Fruit fly (Drosophila melanogaster) whole organism, pupa: ENCODE results near the gene Rubicon.

Experiments
- CG10348 ChIP-seq: fragments of 200-800 bp; sonication (Bioruptor generic); IDR thresholded peaks from 2 replicates; pipeline ENCODE4 v1.3.6; 2022; ENCODE audit warnings: missing biosample characterization, missing genetic modification characterization
- CG15710 ChIP-seq: fragments of 200-800 bp; sonication (Bioruptor generic); optimal IDR thresholded peaks from 2 replicates; lab custom pipeline; 2018; ENCODE audit warnings: missing biosample characterization, mild to moderate bottlenecking, missing genetic modification characterization, moderate library complexity
- CG17806 ChIP-seq: fragments of 200-800 bp; sonication (Bioruptor generic); optimal IDR thresholded peaks from 2 replicates; lab custom pipeline; 2018; ENCODE audit warnings: missing biosample characterization, mild to moderate bottlenecking, missing genetic modification characterization, moderate library complexity
- CG8159 ChIP-seq: fragments of 200-800 bp; sonication (Bioruptor generic); optimal IDR thresholded peaks from 3 replicates; lab custom pipeline; 2018; ENCODE audit warnings: missing biosample characterization, mild to moderate bottlenecking, missing genetic modification characterization, moderate library complexity
- CG9948 ChIP-seq: fragments of 200-800 bp; sonication (Bioruptor generic); optimal IDR thresholded peaks from 2 replicates; lab custom pipeline; 2018; ENCODE audit warnings: missing biosample characterization, mild to moderate bottlenecking, missing genetic modification characterization, moderate library complexity
- D1 ChIP-seq: fragments of 200-800 bp; sonication (Bioruptor generic); optimal IDR thresholded peaks from 2 replicates; lab custom pipeline; 2018; ENCODE audit warnings: missing biosample characterization, mild to moderate bottlenecking, missing genetic modification characterization, moderate library complexity
- EcR ChIP-seq: fragments of 200-800 bp; sonication (Bioruptor generic); optimal IDR thresholded peaks from 3 replicates; lab custom pipeline; 2019; ENCODE audit warnings: missing biosample characterization, missing genetic modification characterization, mild to moderate bottlenecking, moderate library complexity, missing genetic modification reagents
- Ets98B ChIP-seq: fragments of 200-800 bp; sonication (Bioruptor generic); IDR thresholded peaks from 2 replicates; pipeline ENCODE4 v1.3.6; 2022; ENCODE audit warnings: missing biosample characterization, missing genetic modification characterization
- Pif1A ChIP-seq: fragments of 200-800 bp; sonication (Bioruptor generic); optimal IDR thresholded peaks from 3 replicates; lab custom pipeline; 2016; ENCODE audit warnings: missing biosample characterization, missing genetic modification characterization
- Pif1B ChIP-seq: fragments of 200-800 bp; sonication (Bioruptor generic); optimal IDR thresholded peaks from 3 replicates; lab custom pipeline; 2016; ENCODE audit warnings: missing biosample characterization, missing genetic modification characterization
- Snoo ChIP-seq: fragments of 200-800 bp; sonication (Bioruptor generic); optimal IDR thresholded peaks from 3 replicates; lab custom pipeline; 2017; ENCODE audit warnings: missing biosample characterization, mild to moderate bottlenecking, missing genetic modification characterization, inconsistent platforms
- gl ChIP-seq: fragments of 200-800 bp; sonication (Bioruptor generic); optimal IDR thresholded peaks from 2 replicates; lab custom pipeline; 2018; ENCODE audit warnings: missing biosample characterization, mild to moderate bottlenecking, missing genetic modification characterization
- rn ChIP-seq: fragments of 200-800 bp; sonication (Bioruptor generic); IDR thresholded peaks from 2 replicates; pipeline ENCODE4 v1.3.6; 2022; ENCODE audit warnings: missing biosample characterization, missing genetic modification characterization

DNA sequence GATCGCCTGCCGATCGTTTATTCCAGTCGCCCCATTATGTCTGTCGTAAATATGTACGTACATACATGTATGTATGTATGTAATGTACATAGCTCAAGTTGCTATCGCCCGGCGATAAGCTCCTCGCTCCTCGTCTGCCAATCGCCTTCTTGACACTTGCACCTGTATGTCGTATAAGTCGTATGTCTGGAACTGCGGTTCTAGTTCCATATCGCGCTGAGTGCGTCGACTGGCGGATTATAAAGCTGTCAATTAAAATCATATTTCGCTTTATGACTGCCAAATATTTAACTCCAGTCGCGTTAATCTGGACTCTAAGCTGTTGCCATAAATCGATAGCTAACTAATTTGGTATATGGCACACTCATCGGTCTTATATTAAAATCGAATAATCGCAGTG is 8.5 kb downstream of the Rubicon start:
- TF ChIP-seq Snoo (tag; lab: Kevin White, UChicago) = no peak
- no peak for TF ChIP-seq D1 (tag; lab: Kevin White, UChicago)
- TF ChIP-seq gl = no peak
- TF ChIP-seq Pif1B (GFP tag; lab: Kevin White, UChicago) = no peak
- no peak for TF ChIP-seq CG10348 (GFP tag; lab: Robert Waterston, UW)
- TF ChIP-seq Ets98B = no peak
- no peak for TF ChIP-seq CG17806
- no peak for TF ChIP-seq EcR (GFP tag; lab: Kevin White, UChicago)
- no peak for TF ChIP-seq Pif1A (GFP tag; lab: Kevin White, UChicago)
- TF ChIP-seq CG9948 = no peak
- no peak for TF ChIP-seq rn (GFP tag; lab: Robert Waterston, UW)
- TF ChIP-seq CG15710 (tag; lab: Kevin White, UChicago) = no peak
- no peak for TF ChIP-seq CG8159 (tag; lab: Kevin White, UChicago)
